Worm (Caenorhabditis elegans) whole organism, L1 larva: ENCODE data around the gene mdt-15.
A peak's percentile ranks its signal among the peaks of the same experiment; 100 is the strongest.

Experiments used
- C34B4.2 ChIP-seq: sonication (generic microtip); optimal IDR thresholded peaks from 2 replicates; lab custom pipeline; 2017; ENCODE audit warnings: mild to moderate bottlenecking, missing genetic modification characterization, missing compliant biosample characterization
- F16B12.6 ChIP-seq: fragments of 150-350 bp; optimal IDR thresholded peaks from 2 replicates; lab custom pipeline; 2014; ENCODE audit warnings: missing biosample characterization, missing genetic modification characterization
- alr-1 ChIP-seq: fragments of 200-800 bp; sonication (Bioruptor generic); optimal IDR thresholded peaks from 2 replicates; lab custom pipeline; 2018; ENCODE audit warnings: borderline replicate concordance, mild to moderate bottlenecking, missing genetic modification characterization, missing compliant biosample characterization
- aly-2 ChIP-seq: fragments of 150-350 bp; optimal IDR thresholded peaks from 2 replicates; lab custom pipeline; 2014; ENCODE audit warnings: missing biosample characterization, missing genetic modification characterization
- blmp-1 ChIP-seq: fragments of 150-350 bp; optimal IDR thresholded peaks from 2 replicates; lab custom pipeline; 2014; ENCODE audit warnings: missing biosample characterization, missing genetic modification characterization
- ceh-63 ChIP-seq: fragments of 200-800 bp; sonication (Bioruptor generic); optimal IDR thresholded peaks from 2 replicates; lab custom pipeline; 2018; ENCODE audit warnings: mild to moderate bottlenecking, missing genetic modification characterization, missing compliant biosample characterization
- ceh-8 ChIP-seq: fragments of 200-800 bp; sonication (Bioruptor generic); optimal IDR thresholded peaks from 2 replicates; lab custom pipeline; 2018; ENCODE audit warnings: mild to moderate bottlenecking, missing genetic modification characterization, moderate library complexity, missing compliant biosample characterization
- ces-1 ChIP-seq: fragments of 150-350 bp; optimal IDR thresholded peaks from 2 replicates; lab custom pipeline; 2014; ENCODE audit warnings: missing biosample characterization, missing genetic modification reagents, missing genetic modification characterization
- dpl-1 ChIP-seq, 3 experiments: fragments of 150-350 bp in 2 of 3; sonication (generic microtip) in 1 of 3; optimal IDR thresholded peaks; 2 replicates each; lab custom pipeline; 2014 to 2017; ENCODE audit warnings: missing biosample characterization in 3 of 3, missing genetic modification characterization in 3 of 3, missing genetic modification reagents in 3 of 3
- efl-3 ChIP-seq: fragments of 200-800 bp; sonication (Bioruptor generic); optimal IDR thresholded peaks from 2 replicates; lab custom pipeline; 2018; ENCODE audit warnings: mild to moderate bottlenecking, missing genetic modification characterization, missing compliant biosample characterization
- egl-13 ChIP-seq: sonication (generic microtip); optimal IDR thresholded peaks from 2 replicates; lab custom pipeline; 2016; ENCODE audit warnings: missing genotype, missing genetic modification reagents, missing genetic modification characterization, missing compliant biosample characterization
- egl-27 ChIP-seq, 2 experiments: fragments of 150-350 bp in 1 of 2; sonication (generic microtip); optimal IDR thresholded peaks; 3 replicates each; lab custom pipeline; 2017 to 2018; ENCODE audit warnings: missing biosample characterization in 2 of 2, missing genetic modification characterization in 2 of 2, missing genetic modification reagents in 2 of 2
- elt-2 ChIP-seq: sonication (generic microtip); optimal IDR thresholded peaks from 2 replicates; lab custom pipeline; 2016; ENCODE audit warnings: missing genetic modification characterization, mild to moderate bottlenecking, inconsistent platforms, missing compliant biosample characterization, missing genetic modification reagents
- elt-3 ChIP-seq, 6 experiments: fragments of 150-350 bp in 1 of 6; sonication (generic microtip); optimal IDR thresholded peaks; 2 replicates each; lab custom pipeline; 2017 to 2018; ENCODE audit warnings: missing biosample characterization in 6 of 6, missing genetic modification characterization in 6 of 6, inconsistent platforms in 1 of 6
- fkh-4 ChIP-seq: sonication (generic microtip); optimal IDR thresholded peaks from 2 replicates; lab custom pipeline; 2016; ENCODE audit warnings: missing compliant biosample characterization, missing genetic modification characterization, borderline replicate concordance
- grh-1 ChIP-seq: fragments of 200-800 bp; sonication (Bioruptor generic); IDR thresholded peaks from 2 replicates; pipeline ENCODE4 v1.3.6; 2022; ENCODE audit warnings: missing genetic modification reagents, missing genetic modification characterization, missing compliant biosample characterization
- hlh-17 ChIP-seq: fragments of 200-800 bp; sonication (Bioruptor generic); optimal IDR thresholded peaks from 2 replicates; lab custom pipeline; 2018; ENCODE audit warnings: missing genetic modification characterization, mild to moderate bottlenecking, missing compliant biosample characterization, moderate library complexity, borderline replicate concordance
- hlh-4 ChIP-seq: sonication (generic microtip); optimal IDR thresholded peaks from 2 replicates; lab custom pipeline; 2016; ENCODE audit warnings: mild to moderate bottlenecking, missing genetic modification characterization, missing compliant biosample characterization
- isw-1 ChIP-seq: fragments of 200-800 bp; sonication (Bioruptor generic); IDR thresholded peaks from 2 replicates; pipeline ENCODE4 v1.3.6; 2022; ENCODE audit warnings: missing genetic modification characterization, missing compliant biosample characterization
- jun-1 ChIP-seq: fragments of 150-350 bp; optimal IDR thresholded peaks from 2 replicates; lab custom pipeline; 2014; ENCODE audit warnings: missing biosample characterization, missing genetic modification reagents, missing genetic modification characterization
- lin-13 ChIP-seq: fragments of 150-350 bp; optimal IDR thresholded peaks from 2 replicates; lab custom pipeline; 2014; ENCODE audit warnings: missing biosample characterization, missing genetic modification reagents, missing genetic modification characterization
- lin-35 ChIP-seq, 2 experiments: fragments of 150-350 bp; optimal IDR thresholded peaks; 2 replicates each; lab custom pipeline; 2014; ENCODE audit warnings: missing biosample characterization in 2 of 2, missing genetic modification characterization in 2 of 2, missing genetic modification reagents in 2 of 2
- lin-39 ChIP-seq: fragments of 150-350 bp; optimal IDR thresholded peaks from 2 replicates; lab custom pipeline; 2014; ENCODE audit warnings: missing biosample characterization, missing genetic modification reagents, missing genetic modification characterization
- lir-3 ChIP-seq: sonication (generic microtip); optimal IDR thresholded peaks from 2 replicates; lab custom pipeline; 2016; ENCODE audit warnings: mild to moderate bottlenecking, missing genetic modification characterization, moderate library complexity, missing compliant biosample characterization; ENCODE audit not compliant: poor library complexity
- mef-2 ChIP-seq: fragments of 150-350 bp; optimal IDR thresholded peaks from 2 replicates; lab custom pipeline; 2014; ENCODE audit warnings: missing biosample characterization, missing genetic modification characterization
- mep-1 ChIP-seq: fragments of 150-350 bp; optimal IDR thresholded peaks from 2 replicates; lab custom pipeline; 2014; ENCODE audit warnings: missing biosample characterization, missing genetic modification characterization
- nhr-11 ChIP-seq: fragments of 150-350 bp; optimal IDR thresholded peaks from 2 replicates; lab custom pipeline; 2014; ENCODE audit warnings: missing biosample characterization, missing genetic modification characterization
- nhr-12 ChIP-seq: sonication (generic microtip); optimal IDR thresholded peaks from 2 replicates; lab custom pipeline; 2017; ENCODE audit warnings: missing biosample characterization, missing genetic modification characterization
- nhr-19 ChIP-seq: fragments of 200-800 bp; sonication (Bioruptor generic); conservative IDR thresholded peaks from 2 replicates; pipeline ENCODE4 v1.3.6; 2022; ENCODE audit warnings: missing genetic modification characterization, missing compliant biosample characterization
- nhr-20 ChIP-seq: sonication (generic microtip); optimal IDR thresholded peaks from 2 replicates; lab custom pipeline; 2016; ENCODE audit warnings: mild to moderate bottlenecking, missing genetic modification characterization, missing compliant biosample characterization
- nhr-237 ChIP-seq: fragments of 150-350 bp; optimal IDR thresholded peaks from 2 replicates; lab custom pipeline; 2014; ENCODE audit warnings: missing biosample characterization, missing genetic modification characterization
- nhr-28 ChIP-seq: fragments of 150-350 bp; optimal IDR thresholded peaks from 2 replicates; lab custom pipeline; 2014; ENCODE audit warnings: missing biosample characterization, missing genetic modification characterization
- nhr-47 ChIP-seq: sonication (generic microtip); optimal IDR thresholded peaks from 2 replicates; lab custom pipeline; 2016; ENCODE audit warnings: mild to moderate bottlenecking, missing genetic modification characterization, moderate library complexity, missing compliant biosample characterization
- nhr-71 ChIP-seq: sonication (generic microtip); optimal IDR thresholded peaks from 2 replicates; lab custom pipeline; 2016; ENCODE audit warnings: mild to moderate bottlenecking, missing genetic modification characterization, moderate library complexity, missing compliant biosample characterization
- nhr-76 ChIP-seq: sonication (generic microtip); optimal IDR thresholded peaks from 2 replicates; lab custom pipeline; 2017; ENCODE audit warnings: missing biosample characterization, missing genetic modification characterization
- nhr-77 ChIP-seq: fragments of 150-350 bp; optimal IDR thresholded peaks from 2 replicates; lab custom pipeline; 2014; ENCODE audit warnings: missing biosample characterization, missing genetic modification characterization
- nhr-84 ChIP-seq: sonication (generic microtip); optimal IDR thresholded peaks from 2 replicates; lab custom pipeline; 2017; ENCODE audit warnings: missing biosample characterization, missing genetic modification characterization
- nhr-90 ChIP-seq: sonication (generic microtip); optimal IDR thresholded peaks from 2 replicates; lab custom pipeline; 2016; ENCODE audit warnings: mild to moderate bottlenecking, missing genetic modification characterization, missing compliant biosample characterization; ENCODE audit not compliant: poor library complexity
- pax-3 ChIP-seq: fragments of 200-800 bp; sonication (Bioruptor generic); optimal IDR thresholded peaks from 2 replicates; lab custom pipeline; 2018; ENCODE audit warnings: mild to moderate bottlenecking, missing genetic modification characterization, moderate library complexity, missing compliant biosample characterization
- pqm-1 ChIP-seq: sonication (generic microtip); optimal IDR thresholded peaks from 3 replicates; lab custom pipeline; 2017; ENCODE audit warnings: missing biosample characterization, missing genetic modification characterization
- rnt-1 ChIP-seq: sonication (generic microtip); optimal IDR thresholded peaks from 2 replicates; lab custom pipeline; 2016; ENCODE audit warnings: mild to moderate bottlenecking, missing genetic modification characterization, moderate library complexity, missing compliant biosample characterization
- skn-1 ChIP-seq: fragments of 150-350 bp; optimal IDR thresholded peaks from 2 replicates; lab custom pipeline; 2014; ENCODE audit warnings: missing biosample characterization, missing genetic modification characterization
- snpc-4 ChIP-seq: fragments of 150-350 bp; optimal IDR thresholded peaks from 2 replicates; lab custom pipeline; 2014; ENCODE audit warnings: missing biosample characterization, missing genetic modification characterization
- snu-23 ChIP-seq: sonication (generic microtip); optimal IDR thresholded peaks from 2 replicates; lab custom pipeline; 2016; ENCODE audit warnings: missing genetic modification characterization, missing compliant biosample characterization
- swsn-7 ChIP-seq: sonication (generic microtip); optimal IDR thresholded peaks from 2 replicates; lab custom pipeline; 2016; ENCODE audit warnings: missing genetic modification characterization, missing compliant biosample characterization
- tlp-1 ChIP-seq: fragments of 150-350 bp; optimal IDR thresholded peaks from 2 replicates; lab custom pipeline; 2014; ENCODE audit warnings: missing biosample characterization, missing genetic modification characterization
- unc-130 ChIP-seq: fragments of 150-350 bp; optimal IDR thresholded peaks from 2 replicates; lab custom pipeline; 2017; ENCODE audit warnings: missing biosample characterization, missing genetic modification characterization, inconsistent platforms
- unc-86 ChIP-seq: sonication (generic microtip); optimal IDR thresholded peaks from 2 replicates; lab custom pipeline; 2016; ENCODE audit warnings: missing genetic modification characterization, missing compliant biosample characterization
- unc-98 ChIP-seq: fragments of 200-800 bp; sonication (Bioruptor generic); IDR thresholded peaks from 2 replicates; pipeline ENCODE4 v1.3.6; 2022; ENCODE audit warnings: missing genetic modification characterization, missing compliant biosample characterization
- vab-15 ChIP-seq: sonication (generic microtip); optimal IDR thresholded peaks from 2 replicates; lab custom pipeline; 2017; ENCODE audit warnings: missing genotype, mild to moderate bottlenecking, missing genetic modification characterization, missing compliant biosample characterization
- ztf-4 ChIP-seq: fragments of 150-350 bp; optimal IDR thresholded peaks from 2 replicates; lab custom pipeline; 2014; ENCODE audit warnings: missing biosample characterization, missing genetic modification characterization

mdt-15 gene

DNA sequence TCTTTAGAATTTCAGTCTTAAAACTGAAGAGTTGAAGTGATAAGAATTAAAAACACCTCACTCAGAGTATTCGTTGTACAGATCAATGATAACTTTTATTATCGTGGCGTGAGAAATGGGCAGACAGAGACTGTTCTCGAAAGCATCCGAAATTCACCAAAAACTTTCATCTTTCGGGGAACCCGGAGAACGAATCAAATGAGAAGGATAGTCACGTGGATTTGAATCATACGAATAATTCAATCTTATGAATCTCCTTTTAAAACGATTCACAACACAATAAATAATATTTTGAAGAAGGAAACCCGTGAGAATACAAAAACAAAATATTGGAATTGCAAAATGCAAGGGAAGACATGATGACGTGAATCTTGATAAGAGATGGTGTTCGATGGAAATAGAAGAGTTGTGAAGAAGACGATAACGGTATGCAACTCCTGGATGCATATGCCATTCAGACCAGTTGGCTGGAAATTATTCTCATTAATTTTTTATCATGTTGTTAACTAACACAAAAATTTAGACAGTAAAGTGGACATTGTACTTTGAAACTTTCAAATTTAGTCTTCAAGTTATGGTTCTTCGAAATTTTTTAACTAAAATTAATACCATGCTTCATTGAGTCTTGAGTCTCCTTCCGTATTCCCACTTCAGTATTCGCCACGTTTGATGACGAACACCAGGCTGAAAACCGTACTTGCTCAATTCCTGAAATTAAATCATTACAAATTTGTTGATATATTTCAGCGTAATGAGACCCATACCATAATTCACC, 43.5 kb upstream of the mdt-15 start:
- TF ChIP-seq egl-13 (tag; lab: Kevin White, UChicago) (no peak), mef-2 (tag; lab: Kevin White, UChicago) (no peak), lin-35 (GFP tag; optimal IDR thresholded peaks at IDR 0.05; lab: Kevin White, UChicago) (peak in 1 of 2 experiments; percentile 62), hlh-4 (tag; lab: Kevin White, UChicago) (no peak), lir-3 (tag; lab: Kevin White, UChicago) (no peak), grh-1 (GFP tag; lab: Robert Waterston, UW) (peak; percentile 26; the same call in 1 of the 2 replicates), nhr-19 (peak; percentile 27), nhr-90 (peak; percentile 58), rnt-1 (tag; lab: Kevin White, UChicago) (no peak), blmp-1 (peak; percentile 90), unc-86 (tag; lab: Kevin White, UChicago) (no peak), skn-1 (tag; lab: Kevin White, UChicago) (no peak), snu-23 (GFP tag; lab: Kevin White, UChicago) (peak; percentile 65), dpl-1 (GFP tag; optimal IDR thresholded peaks at IDR 0.05; lab: Kevin White, UChicago) (no peak), mep-1 (tag; lab: Kevin White, UChicago) (peak; percentile 21), C34B4.2 (tag; lab: Kevin White, UChicago) (no peak), nhr-20 (tag; lab: Kevin White, UChicago) (peak; percentile 63), nhr-47 (tag; lab: Kevin White, UChicago) (no peak), snpc-4 (tag; lab: Kevin White, UChicago) (no peak), ceh-8 (GFP tag; lab: Kevin White, UChicago) (no peak), hlh-17 (no peak), ztf-4 (no peak), elt-2 (tag; lab: Kevin White, UChicago) (peak; percentile 38), nhr-71 (peak; percentile 73), nhr-76 (tag; lab: Kevin White, UChicago) (no peak), nhr-11 (tag; lab: Kevin White, UChicago) (no peak), elt-3 (tag; optimal IDR thresholded peaks at IDR 0.05; lab: Kevin White, UChicago) (peak in 4 of 6 experiments; percentile 10 to 61 (median 28)), fkh-4 (tag; lab: Kevin White, UChicago) (no peak), unc-98 (no peak), alr-1 (tag; lab: Kevin White, UChicago) (no peak), nhr-77 (tag; lab: Kevin White, UChicago) (no peak), isw-1 (no peak), pqm-1 (tag; lab: Kevin White, UChicago) (no peak), nhr-237 (tag; lab: Kevin White, UChicago) (no peak), aly-2 (tag; lab: Kevin White, UChicago) (no peak), vab-15 (tag; lab: Kevin White, UChicago) (no peak), lin-13 (no peak), jun-1 (tag; lab: Kevin White, UChicago) (no peak), efl-3 (GFP tag; lab: Kevin White, UChicago) (no peak), swsn-7 (tag; lab: Kevin White, UChicago) (no peak), tlp-1 (tag; lab: Kevin White, UChicago) (no peak), nhr-84 (no peak), unc-130 (tag; lab: Kevin White, UChicago) (no peak), ceh-63 (GFP tag; lab: Kevin White, UChicago) (no peak), lin-39 (tag; lab: Kevin White, UChicago) (no peak), nhr-28 (tag; lab: Kevin White, UChicago) (no peak), pax-3 (tag; lab: Kevin White, UChicago) (no peak), F16B12.6 (no peak), egl-27 (tag; optimal IDR thresholded peaks at IDR 0.05; lab: Kevin White, UChicago) (no peak), nhr-12 (tag; lab: Kevin White, UChicago) (no peak), ces-1 (GFP tag; lab: Kevin White, UChicago) (no peak)
